Fruit fly (Drosophila melanogaster) whole organism, embryonic: ENCODE results near the gene CG11898.

Experiments
- CG10431 ChIP-seq: fragments of 200-800 bp; sonication (Bioruptor generic); optimal IDR thresholded peaks from 3 replicates; lab custom pipeline; 2018; ENCODE audit warnings: missing biosample characterization, mild to moderate bottlenecking, missing genetic modification characterization
- CG3407 ChIP-seq: fragments of 200-800 bp; sonication (Bioruptor generic); optimal IDR thresholded peaks from 2 replicates; lab custom pipeline; 2018; ENCODE audit warnings: missing biosample characterization, mild to moderate bottlenecking, missing genetic modification characterization
- CG8089 ChIP-seq: fragments of 200-800 bp; sonication (Bioruptor generic); optimal IDR thresholded peaks from 3 replicates; lab custom pipeline; 2016; ENCODE audit warnings: missing biosample characterization, missing genetic modification characterization
- CG9932 ChIP-seq: fragments of 200-800 bp; sonication (Bioruptor generic); IDR thresholded peaks from 2 replicates; pipeline ENCODE4 v1.3.6; 2022; ENCODE audit warnings: missing biosample characterization, missing genetic modification characterization

DNA sequence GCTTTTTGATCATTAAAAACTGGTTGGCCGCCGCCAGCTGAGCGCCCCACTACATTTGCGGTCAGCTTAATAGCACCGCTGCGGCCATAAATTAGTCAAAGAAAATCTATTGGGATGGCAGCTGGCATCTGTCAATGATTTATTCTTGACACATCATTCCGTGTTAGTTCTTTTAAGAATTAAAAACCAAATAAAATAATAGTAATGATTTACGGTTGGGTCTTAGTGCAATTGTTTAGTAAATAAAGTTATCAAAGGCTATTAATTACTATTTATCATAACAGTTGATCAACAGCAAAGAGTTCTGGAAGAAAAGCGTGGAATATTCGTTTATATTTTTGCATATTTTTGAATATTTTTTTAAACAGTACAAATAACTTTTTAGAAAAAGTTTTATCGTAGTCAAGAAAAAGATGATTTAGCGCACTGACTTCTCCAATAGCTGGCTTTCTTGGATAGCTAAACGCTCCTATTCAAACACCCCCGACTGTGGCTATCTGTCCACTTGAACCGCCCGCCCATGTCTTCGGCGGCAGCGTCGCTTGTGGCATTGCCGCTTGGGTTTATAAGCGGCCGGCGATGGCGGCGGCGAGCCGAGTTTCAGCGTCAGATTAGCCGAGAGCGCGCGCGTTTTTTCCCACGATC is 31.6 kb downstream of the CG11898 start, which contains the start of gene CG14515:
- TF ChIP-seq CG9932 (GFP tag; lab: Robert Waterston, UW) (no peak), CG3407 (GFP tag; lab: Kevin White, UChicago) (no peak), CG10431 (GFP tag; lab: Kevin White, UChicago) (no peak), CG8089 (no peak)
